Worm (Caenorhabditis elegans) whole organism, young adult: ENCODE results near the gene pho-13.
A peak's percentile ranks its signal among the peaks of the same experiment; 100 is the strongest.

Experiments used
- D2030.7 ChIP-seq: fragments of 200-800 bp; sonication (Bioruptor generic); IDR thresholded peaks from 2 replicates; pipeline ENCODE4 v1.3.6; 2022; ENCODE audit warnings: missing genetic modification reagents, missing genetic modification characterization, missing compliant biosample characterization
- F39B2.1 ChIP-seq: fragments of 200-800 bp; sonication (Bioruptor generic); IDR thresholded peaks from 2 replicates; pipeline ENCODE4 v1.3.6; 2022; ENCODE audit warnings: missing genetic modification reagents, missing genetic modification characterization, missing compliant biosample characterization
- F55B11.4 ChIP-seq: sonication (generic microtip); optimal IDR thresholded peaks from 2 replicates; lab custom pipeline; 2016; ENCODE audit warnings: missing compliant biosample characterization, missing genetic modification characterization, borderline replicate concordance; ENCODE audit not compliant: insufficient read depth
- F57A8.1 ChIP-seq: fragments of 200-800 bp; sonication (Bioruptor generic); optimal IDR thresholded peaks from 2 replicates; lab custom pipeline; 2018; ENCODE audit warnings: mild to moderate bottlenecking, missing genetic modification characterization, moderate library complexity, missing compliant biosample characterization
- K11D2.4 ChIP-seq: fragments of 200-800 bp; sonication (Bioruptor generic); IDR thresholded peaks from 2 replicates; pipeline ENCODE4 v1.3.6; 2022; ENCODE audit warnings: missing genetic modification reagents, missing genetic modification characterization, missing compliant biosample characterization
- T26A5.8 ChIP-seq: sonication (generic microtip); optimal IDR thresholded peaks from 2 replicates; lab custom pipeline; 2016; ENCODE audit warnings: missing genetic modification characterization, missing compliant biosample characterization
- Y95B8A.8 ChIP-seq: fragments of 200-800 bp; sonication (Bioruptor generic); IDR thresholded peaks from 2 replicates; pipeline ENCODE4 v1.3.6; 2022; ENCODE audit warnings: missing genetic modification reagents, missing genetic modification characterization, missing compliant biosample characterization
- ZK185.1 ChIP-seq: sonication (generic microtip); optimal IDR thresholded peaks from 2 replicates; lab custom pipeline; 2016; ENCODE audit warnings: mild to moderate bottlenecking, missing genetic modification characterization, missing compliant biosample characterization; ENCODE audit not compliant: poor library complexity, severe bottlenecking
- aptf-3 ChIP-seq: fragments of 200-800 bp; sonication (Bioruptor generic); IDR thresholded peaks from 2 replicates; pipeline ENCODE4 v1.3.6; 2022; ENCODE audit warnings: missing genetic modification characterization, missing compliant biosample characterization
- attf-6 ChIP-seq: fragments of 200-800 bp; sonication (Bioruptor generic); IDR thresholded peaks from 2 replicates; pipeline ENCODE4 v1.3.6; 2022; ENCODE audit warnings: missing genetic modification reagents, missing genetic modification characterization, missing compliant biosample characterization
- cebp-1 ChIP-seq, 2 experiments: fragments of 200-800 bp in 1 of 2; sonication (Bioruptor generic) in 1 of 2; sonication (generic microtip) in 1 of 2; IDR thresholded peaks in 1 of 2; optimal IDR thresholded peaks in 1 of 2; 2 replicates each; pipeline versions ENCODE4 v1.3.6 to Lab custom; 2017 to 2022; ENCODE audit warnings: missing compliant biosample characterization in 2 of 2, missing genetic modification characterization in 2 of 2, mild to moderate bottlenecking in 1 of 2, missing genetic modification reagents in 1 of 2, moderate library complexity in 1 of 2
- ceh-58 ChIP-seq: fragments of 200-800 bp; sonication (Bioruptor generic); IDR thresholded peaks from 2 replicates; pipeline ENCODE4 v1.3.6; 2022; ENCODE audit warnings: missing genetic modification characterization, missing compliant biosample characterization
- ceh-79 ChIP-seq: sonication (generic microtip); optimal IDR thresholded peaks from 2 replicates; lab custom pipeline; 2017; ENCODE audit warnings: mild to moderate bottlenecking, missing genetic modification characterization, missing compliant biosample characterization
- chd-7 ChIP-seq: sonication (generic microtip); optimal IDR thresholded peaks from 2 replicates; lab custom pipeline; 2016; ENCODE audit warnings: mild to moderate bottlenecking, missing genetic modification characterization, moderate library complexity, missing compliant biosample characterization
- efl-1 ChIP-seq: fragments of 150-350 bp; optimal IDR thresholded peaks from 2 replicates; lab custom pipeline; 2014; ENCODE audit warnings: missing biosample characterization, missing genetic modification reagents, missing genetic modification characterization
- egl-18 ChIP-seq: fragments of 200-800 bp; sonication (Bioruptor generic); IDR thresholded peaks from 2 replicates; pipeline ENCODE4 v1.3.6; 2022; ENCODE audit warnings: missing genetic modification reagents, missing genetic modification characterization, missing compliant biosample characterization
- ets-4 ChIP-seq: fragments of 200-800 bp; sonication (Bioruptor generic); optimal IDR thresholded peaks from 2 replicates; lab custom pipeline; 2018; ENCODE audit warnings: mild to moderate bottlenecking, missing genetic modification characterization, missing compliant biosample characterization
- hmg-1.2 ChIP-seq: fragments of 200-800 bp; sonication (Bioruptor generic); IDR thresholded peaks from 2 replicates; pipeline ENCODE4 v1.3.6; 2022; ENCODE audit warnings: missing genetic modification reagents, missing genetic modification characterization, missing compliant biosample characterization
- lin-26 ChIP-seq: fragments of 200-800 bp; sonication (Bioruptor generic); IDR thresholded peaks from 2 replicates; pipeline ENCODE4 v1.3.6; 2022; ENCODE audit warnings: missing genetic modification reagents, missing genetic modification characterization, missing compliant biosample characterization
- lin-35 ChIP-seq, 3 experiments: fragments of 150-350 bp in 2 of 3; sonication (generic microtip) in 1 of 3; optimal IDR thresholded peaks; 2 replicates each; lab custom pipeline; 2014 to 2018; ENCODE audit warnings: missing biosample characterization in 3 of 3, missing genetic modification characterization in 3 of 3, missing genetic modification reagents in 3 of 3
- lin-40 ChIP-seq: sonication (generic microtip); optimal IDR thresholded peaks from 2 replicates; lab custom pipeline; 2016; ENCODE audit warnings: missing genetic modification characterization, mild to moderate bottlenecking, missing compliant biosample characterization, missing genotype, missing genetic modification reagents
- lin-54 ChIP-seq: fragments of 200-800 bp; sonication (Bioruptor generic); optimal IDR thresholded peaks from 2 replicates; lab custom pipeline; 2018; ENCODE audit warnings: mild to moderate bottlenecking, missing genetic modification characterization, missing compliant biosample characterization
- madf-10 ChIP-seq: sonication (generic microtip); optimal IDR thresholded peaks from 2 replicates; lab custom pipeline; 2016; ENCODE audit warnings: mild to moderate bottlenecking, missing genetic modification characterization, missing compliant biosample characterization
- madf-3 ChIP-seq: fragments of 200-800 bp; sonication (Bioruptor generic); IDR thresholded peaks from 2 replicates; pipeline ENCODE4 v1.3.6; 2022; ENCODE audit warnings: missing genetic modification reagents, missing genetic modification characterization, missing compliant biosample characterization
- madf-6 ChIP-seq: fragments of 200-800 bp; sonication (Bioruptor generic); IDR thresholded peaks from 2 replicates; pipeline ENCODE4 v1.3.6; 2022; ENCODE audit warnings: missing genetic modification reagents, missing genetic modification characterization, missing compliant biosample characterization
- mel-28 ChIP-seq: sonication (generic microtip); optimal IDR thresholded peaks from 2 replicates; lab custom pipeline; 2016; ENCODE audit warnings: borderline replicate concordance, mild to moderate bottlenecking, missing genetic modification characterization, missing compliant biosample characterization
- mes-4 ChIP-seq: sonication (generic microtip); optimal IDR thresholded peaks from 2 replicates; lab custom pipeline; 2016; ENCODE audit warnings: missing genotype, missing genetic modification characterization, missing compliant biosample characterization
- mxl-1 ChIP-seq: sonication (generic microtip); optimal IDR thresholded peaks from 2 replicates; lab custom pipeline; 2016; ENCODE audit warnings: missing genetic modification characterization, missing compliant biosample characterization
- nfya-2 ChIP-seq: fragments of 200-800 bp; sonication (Bioruptor generic); IDR thresholded peaks from 2 replicates; pipeline ENCODE4 v1.3.6; 2022; ENCODE audit warnings: missing genetic modification reagents, missing genetic modification characterization, missing compliant biosample characterization
- nhr-179 ChIP-seq: sonication (generic microtip); optimal IDR thresholded peaks from 2 replicates; lab custom pipeline; 2016; ENCODE audit warnings: mild to moderate bottlenecking, missing genetic modification characterization, missing compliant biosample characterization
- nhr-27 ChIP-seq: fragments of 200-800 bp; sonication (Bioruptor generic); optimal IDR thresholded peaks from 2 replicates; lab custom pipeline; 2018; ENCODE audit warnings: mild to moderate bottlenecking, missing genetic modification characterization, moderate library complexity, missing compliant biosample characterization
- sdz-38 ChIP-seq: sonication (generic microtip); optimal IDR thresholded peaks from 2 replicates; lab custom pipeline; 2016; ENCODE audit warnings: missing genotype, missing genetic modification characterization, missing compliant biosample characterization
- snpc-3.4 ChIP-seq: sonication (generic microtip); optimal IDR thresholded peaks from 2 replicates; lab custom pipeline; 2017; ENCODE audit warnings: missing genetic modification characterization, mild to moderate bottlenecking, missing compliant biosample characterization, antibody characterized with exemption, moderate library complexity, missing genotype, missing genetic modification reagents
- sptf-2 ChIP-seq: fragments of 200-800 bp; sonication (Bioruptor generic); optimal IDR thresholded peaks from 2 replicates; lab custom pipeline; 2018; ENCODE audit warnings: mild to moderate bottlenecking, missing genetic modification characterization, missing compliant biosample characterization
- ztf-18 ChIP-seq: sonication (generic microtip); optimal IDR thresholded peaks from 2 replicates; lab custom pipeline; 2016; ENCODE audit warnings: missing genotype, mild to moderate bottlenecking, missing genetic modification characterization, missing compliant biosample characterization
- ztf-22 ChIP-seq: fragments of 200-800 bp; sonication (Bioruptor generic); optimal IDR thresholded peaks from 2 replicates; lab custom pipeline; 2018; ENCODE audit warnings: mild to moderate bottlenecking, missing genetic modification characterization, moderate library complexity, missing compliant biosample characterization
- ztf-26 ChIP-seq: sonication (generic microtip); optimal IDR thresholded peaks from 2 replicates; lab custom pipeline; 2017; ENCODE audit warnings: missing genetic modification characterization, missing compliant biosample characterization
- ztf-28 ChIP-seq: fragments of 200-800 bp; sonication (Bioruptor generic); IDR thresholded peaks from 2 replicates; pipeline ENCODE4 v1.3.6; 2022; ENCODE audit warnings: missing genetic modification reagents, missing genetic modification characterization, missing compliant biosample characterization

Gene pho-13

ce11 chrII:8796391-8796790 is 10.4 kb downstream of the pho-13 start (continued):
- no peak for TF ChIP-seq sdz-38 (tag; lab: Kevin White, UChicago)
- TF ChIP-seq ets-4 (GFP tag; lab: Kevin White, UChicago), result no peak
- TF ChIP-seq ZK185.1 (tag; lab: Kevin White, UChicago), result peak; percentile 31
- TF ChIP-seq ztf-28 (GFP tag; lab: Robert Waterston, UW), result no peak
- no peak for TF ChIP-seq mel-28 (tag; lab: Kevin White, UChicago)
- TF ChIP-seq nfya-2 (GFP tag; lab: Robert Waterston, UW), result no peak
- no peak for TF ChIP-seq lin-26
- TF ChIP-seq attf-6 (GFP tag; lab: Robert Waterston, UW), result no peak
- TF ChIP-seq sptf-2 (GFP tag; lab: Kevin White, UChicago), result no peak
- peak; percentile 5 for TF ChIP-seq ztf-18 (tag; lab: Kevin White, UChicago)
- TF ChIP-seq nhr-179 (tag; lab: Kevin White, UChicago), result no peak

- TF ChIP-seq K11D2.4 (GFP tag; lab: Robert Waterston, UW) (no peak), T26A5.8 (no peak), ztf-22 (GFP tag; lab: Kevin White, UChicago) (no peak), lin-35 (GFP tag; optimal IDR thresholded peaks at IDR 0.05; lab: Kevin White, UChicago) (no peak), ceh-79 (tag; lab: Kevin White, UChicago) (no peak), ceh-58 (GFP tag; lab: Robert Waterston, UW) (no peak), efl-1 (GFP tag; lab: Kevin White, UChicago) (no peak), lin-54 (GFP tag; lab: Kevin White, UChicago) (no peak), snpc-3.4 (no peak), mes-4 (no peak), hmg-1.2 (GFP tag; lab: Robert Waterston, UW) (no peak), madf-3 (GFP tag; lab: Robert Waterston, UW) (no peak), egl-18 (GFP tag; lab: Robert Waterston, UW) (no peak)
Measured at ce11 chrII:8795227-8795626, 11.6 kb downstream of the pho-13 start.

- TF ChIP-seq Y95B8A.8, result no peak
- TF ChIP-seq F39B2.1 (GFP tag; lab: Robert Waterston, UW), result no peak
- TF ChIP-seq chd-7 (tag; lab: Kevin White, UChicago), result no peak
- no peak for TF ChIP-seq madf-10 (tag; lab: Kevin White, UChicago)
- TF ChIP-seq lin-40 (tag; lab: Kevin White, UChicago), result no peak
- TF ChIP-seq nhr-27 (tag; lab: Kevin White, UChicago), result no peak
- no peak for TF ChIP-seq madf-6 (GFP tag; lab: Robert Waterston, UW)
- no peak for TF ChIP-seq F55B11.4 (tag; lab: Kevin White, UChicago)
- TF ChIP-seq mxl-1, result no peak
- TF ChIP-seq sptf-2 (GFP tag; lab: Kevin White, UChicago), result no peak
- no peak for TF ChIP-seq cebp-1 (GFP tag; IDR thresholded peaks at IDR 0.05; lab: Robert Waterston, UW)
- TF ChIP-seq cebp-1 (tag; optimal IDR thresholded peaks at IDR 0.05; lab: Kevin White, UChicago), result no peak
- TF ChIP-seq ceh-79 (tag; lab: Kevin White, UChicago), result no peak
- no peak for TF ChIP-seq D2030.7 (GFP tag; lab: Robert Waterston, UW)
- no peak for TF ChIP-seq ztf-26 (tag; lab: Kevin White, UChicago)
- TF ChIP-seq F57A8.1 (GFP tag; lab: Kevin White, UChicago), result no peak
- TF ChIP-seq aptf-3 (GFP tag; lab: Robert Waterston, UW), result no peak
- no peak for TF ChIP-seq mes-4
- TF ChIP-seq ztf-18 (tag; lab: Kevin White, UChicago), result no peak
Measured at ce11 chrII:8794072-8794471, 12.7 kb downstream of the pho-13 start, which contains the start of gene F07H5.7. TSS of gene F07H5.7 (minus strand) at chrII:8794172.
